Worm (Caenorhabditis elegans): Measurements from ENCODE around the gene nspf-1.

Gene nspf-1

DNA sequence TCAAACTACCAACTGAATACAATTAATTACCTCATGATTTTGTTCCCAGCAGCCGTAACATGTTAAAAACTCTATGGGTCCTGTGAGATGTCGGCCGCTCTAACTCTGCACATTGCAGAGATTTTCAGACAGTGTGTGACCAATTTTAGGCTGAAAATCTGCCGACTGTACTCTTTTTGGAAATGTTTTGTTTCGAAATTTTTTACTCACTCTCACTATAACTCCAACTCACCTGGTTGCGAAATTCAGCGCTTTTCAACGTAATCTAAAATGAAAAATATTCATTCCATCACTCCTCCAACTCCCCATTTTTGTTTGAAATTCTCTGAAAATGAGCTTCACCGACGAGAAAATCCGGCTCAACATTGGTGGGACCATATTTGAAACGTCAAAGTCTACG lies 37.9 kb upstream of the nspf-1 start, which contains the start of the genes F22E5.13 and F22E5.6:
TSS of gene F22E5.13 (minus strand) at position 101 of the 400 bp plus-strand sequence.
TSS of gene F22E5.6 (plus strand) at position 297 of the 400 bp plus-strand sequence.
- TF ChIP-seq zag-1 (tag; optimal IDR thresholded peaks at IDR 0.05) (no peak), nhr-11 (tag; optimal IDR thresholded peaks at IDR 0.05) (no peak), aha-1 (tag) (no peak), fkh-10 (GFP tag; optimal IDR thresholded peaks at IDR 0.05) (no peak), ztf-7 (tag; optimal IDR thresholded peaks at IDR 0.05) (no peak), Y5F2A.4 (GFP tag; optimal IDR thresholded peaks at IDR 0.05) (no peak), nhr-6 (tag; optimal IDR thresholded peaks at IDR 0.05) (no peak), dve-1 (tag; optimal IDR thresholded peaks at IDR 0.05; ENCODE audit: insufficient read depth) (no peak), daf-8 (GFP tag; IDR thresholded peaks at IDR 0.05) (no peak), skn-1 (tag; optimal IDR thresholded peaks at IDR 0.05) (no peak), egl-43 (GFP tag; IDR thresholded peaks at IDR 0.05) (no peak), ceh-82 (tag; optimal IDR thresholded peaks at IDR 0.05) (no peak), zip-11 (GFP tag; IDR thresholded peaks at IDR 0.05) (no peak), attf-4 (tag; optimal IDR thresholded peaks at IDR 0.05) (no peak), set-16 (GFP tag; IDR thresholded peaks at IDR 0.05) (no peak), D1046.2 (GFP tag; IDR thresholded peaks at IDR 0.05) (no peak), aly-2 (tag; optimal IDR thresholded peaks at IDR 0.05) (no peak)

ce11 chrII:2656606-2657005 lies 30.8 kb upstream of the nspf-1 start, which contains the start of gene sri-47:
Gene sri-47, plus strand, starts transcription at chrII:2656906.
- TF ChIP-seq nhr-111 (GFP tag; optimal IDR thresholded peaks at IDR 0.05), result no peak
- no peak for TF ChIP-seq madf-5 (GFP tag; IDR thresholded peaks at IDR 0.05)
- peak in 1 of 2 experiments; percentile 85 for TF ChIP-seq unc-62 (GFP tag; optimal IDR thresholded peaks at IDR 0.05 in 1 of 2)
- TF ChIP-seq unc-62 (tag; optimal IDR thresholded peaks at IDR 0.05), result no peak
- TF ChIP-seq D1046.2 (GFP tag; IDR thresholded peaks at IDR 0.05), result 0 out of 2 replicates have a peak, but pooled peaks have one; percentile 39
- no peak for TF ChIP-seq lir-3 (tag; optimal IDR thresholded peaks at IDR 0.05)
- TF ChIP-seq set-16 (GFP tag; IDR thresholded peaks at IDR 0.05), result 0 out of 2 replicates have a peak, but pooled peaks have one; percentile 23
- TF ChIP-seq vab-7 (GFP tag; IDR thresholded peaks at IDR 0.05), result no peak
- TF ChIP-seq gei-8 (GFP tag; optimal IDR thresholded peaks at IDR 0.05), result no peak

ce11 chrII:2659364-2659763 lies 28.1 kb upstream of the nspf-1 start, which contains the start of gene gcy-21:
Gene gcy-21, plus strand, starts transcription at chrII:2659664.
- no peak for TF ChIP-seq F26F4.8 (GFP tag; conservative IDR thresholded peaks at IDR 0.05)

DNA sequence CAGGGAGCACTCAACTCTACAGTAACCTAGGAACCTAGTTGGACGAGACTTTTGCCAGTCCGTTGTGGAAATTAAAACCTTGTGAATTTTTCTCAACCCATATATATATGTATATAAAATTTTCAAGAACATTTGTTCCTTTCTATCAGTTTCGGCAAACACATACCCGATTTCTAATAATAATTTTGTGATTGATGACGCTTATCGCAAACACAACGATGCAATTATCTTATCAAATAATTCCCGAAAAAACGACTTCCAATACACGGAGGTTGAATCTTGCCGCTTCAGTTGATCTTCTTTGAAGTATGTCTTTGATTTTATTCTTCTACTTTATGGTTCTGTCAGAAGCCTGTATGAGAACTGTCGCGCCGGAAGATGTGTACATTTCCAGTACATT lies 22.3 kb upstream of the nspf-1 start, which contains the start of gene F22E5.2:
TSS of gene F22E5.2 (plus strand) at position 301 of the 400 bp plus-strand sequence.
- TF ChIP-seq aha-1 (tag), result peak; percentile 26

DNA sequence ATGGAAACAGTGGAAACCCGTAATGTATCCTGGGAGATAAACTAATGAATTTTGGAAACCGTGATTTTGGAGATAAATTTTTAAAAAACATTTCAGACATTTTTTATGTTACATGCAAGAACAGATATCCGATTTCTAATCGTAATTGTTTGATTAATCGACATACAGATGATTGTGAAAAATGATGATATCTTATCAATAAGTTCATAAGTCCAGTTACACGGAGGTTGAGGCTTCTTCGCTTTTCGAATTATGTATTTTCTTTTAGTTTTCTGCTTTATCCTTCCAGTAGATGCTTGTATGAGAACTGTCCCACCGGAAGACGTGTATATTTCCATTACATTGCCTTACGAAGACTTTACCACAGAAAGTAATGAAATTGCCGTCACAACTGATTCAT lies 21.8 kb upstream of the nspf-1 start, which contains the start of gene F22E5.22:
TSS of gene F22E5.22 (plus strand) at position 301 of the 400 bp plus-strand sequence.
- TF ChIP-seq nhr-48 (tag; optimal IDR thresholded peaks at IDR 0.05), result no peak
- TF ChIP-seq F10B5.3 (tag; optimal IDR thresholded peaks at IDR 0.05), result no peak
- TF ChIP-seq daf-16 (GFP tag; optimal IDR thresholded peaks at IDR 0.05), result no peak
- no peak for TF ChIP-seq daf-16 (tag; optimal IDR thresholded peaks at IDR 0.05)
- TF ChIP-seq snpc-4 (tag; optimal IDR thresholded peaks at IDR 0.05), result no peak
- TF ChIP-seq nhr-41 (GFP tag; IDR thresholded peaks at IDR 0.05), result no peak
- no peak for TF ChIP-seq fkh-10 (GFP tag; optimal IDR thresholded peaks at IDR 0.05)
- TF ChIP-seq saeg-2 (GFP tag; IDR thresholded peaks at IDR 0.05), result no peak
- TF ChIP-seq ama-1 (optimal IDR thresholded peaks at IDR 0.05), result no peak
- TF ChIP-seq ZK546.5 (tag; optimal IDR thresholded peaks at IDR 0.05), result no peak
- no peak for TF ChIP-seq F44E2.7 (GFP tag; IDR thresholded peaks at IDR 0.05)
- no peak for TF ChIP-seq nhr-10 (tag; optimal IDR thresholded peaks at IDR 0.05)
- TF ChIP-seq mes-2 (tag; optimal IDR thresholded peaks at IDR 0.05; ENCODE audit: poor library complexity, severe bottlenecking), result no peak
- TF ChIP-seq vab-7 (GFP tag; IDR thresholded peaks at IDR 0.05), result no peak

Data from whole organism, L4 larva.